Worm (Caenorhabditis elegans) whole organism, L4 larva: ENCODE measurements around the gene arid-1.

ENCODE experiments used
- Y48G9A.11 ChIP-seq: fragments of 200-800 bp; sonication (Bioruptor generic); IDR thresholded peaks from 2 replicates; pipeline ENCODE4 v1.3.6; 2022; ENCODE audit warnings: missing genetic modification reagents, missing genetic modification characterization, missing compliant biosample characterization
- Y5F2A.4 ChIP-seq: fragments of 200-800 bp; sonication (Bioruptor generic); optimal IDR thresholded peaks from 2 replicates; lab custom pipeline; 2018; ENCODE audit warnings: mild to moderate bottlenecking, missing genetic modification characterization, missing compliant biosample characterization
- Y75B8A.6 ChIP-seq: fragments of 200-800 bp; sonication (Bioruptor generic); IDR thresholded peaks from 2 replicates; pipeline ENCODE4 v1.3.6; 2022; ENCODE audit warnings: missing genetic modification reagents, missing genetic modification characterization, missing compliant biosample characterization
- aha-1 ChIP-seq: fragments of 150-350 bp; peaks from one replicate; lab custom pipeline; 2014; ENCODE audit warnings: missing biosample characterization, missing genetic modification characterization
- aly-2 ChIP-seq: sonication (generic microtip); optimal IDR thresholded peaks from 2 replicates; lab custom pipeline; 2018; ENCODE audit warnings: missing biosample characterization, missing genetic modification characterization
- arid-1 ChIP-seq: fragments of 200-800 bp; sonication (Bioruptor generic); conservative IDR thresholded peaks from 2 replicates; pipeline ENCODE4 v1.3.6; 2022; ENCODE audit warnings: missing genetic modification reagents, missing genetic modification characterization, missing compliant biosample characterization
- ceh-28 ChIP-seq: fragments of 150-350 bp; optimal IDR thresholded peaks from 2 replicates; lab custom pipeline; 2014; ENCODE audit warnings: missing biosample characterization, missing genetic modification reagents, missing genetic modification characterization
- ceh-32 ChIP-seq: sonication (generic microtip); optimal IDR thresholded peaks from 2 replicates; lab custom pipeline; 2016; ENCODE audit warnings: mild to moderate bottlenecking, missing genetic modification characterization, missing compliant biosample characterization; ENCODE audit not compliant: poor library complexity
- ceh-82 ChIP-seq: sonication (generic microtip); optimal IDR thresholded peaks from 2 replicates; lab custom pipeline; 2017; ENCODE audit warnings: missing biosample characterization, missing genetic modification characterization
- dmd-6 ChIP-seq: fragments of 200-800 bp; sonication (Bioruptor generic); IDR thresholded peaks from 2 replicates; pipeline ENCODE4 v1.3.6; 2022; ENCODE audit warnings: missing genetic modification reagents, missing genetic modification characterization, missing compliant biosample characterization
- dmd-9 ChIP-seq: fragments of 200-800 bp; sonication (Bioruptor generic); IDR thresholded peaks from 2 replicates; pipeline ENCODE4 v1.3.6; 2022; ENCODE audit warnings: missing genetic modification reagents, missing genetic modification characterization, missing compliant biosample characterization
- dve-1 ChIP-seq: sonication (generic microtip); optimal IDR thresholded peaks from 2 replicates; lab custom pipeline; 2017; ENCODE audit warnings: antibody characterized with exemption, mild to moderate bottlenecking, missing genetic modification characterization, missing compliant biosample characterization; ENCODE audit not compliant: insufficient read depth
- hlh-11 ChIP-seq: fragments of 200-800 bp; sonication (Bioruptor generic); optimal IDR thresholded peaks from 2 replicates; lab custom pipeline; 2018; ENCODE audit warnings: mild to moderate bottlenecking, missing genetic modification characterization, missing compliant biosample characterization
- lin-13 ChIP-seq: fragments of 150-350 bp; optimal IDR thresholded peaks from 2 replicates; lab custom pipeline; 2014; ENCODE audit warnings: missing biosample characterization, missing genetic modification reagents, missing genetic modification characterization
- lin-15B ChIP-seq: fragments of 150-350 bp; sonication (generic microtip); optimal IDR thresholded peaks from 3 replicates; lab custom pipeline; 2014; ENCODE audit warnings: missing biosample characterization, missing genetic modification characterization
- lir-3 ChIP-seq: sonication (generic microtip); optimal IDR thresholded peaks from 2 replicates; lab custom pipeline; 2016; ENCODE audit warnings: mild to moderate bottlenecking, missing genetic modification characterization, missing compliant biosample characterization
- madf-5 ChIP-seq, 2 experiments: fragments of 200-800 bp; sonication (Bioruptor generic); IDR thresholded peaks; 2 replicates each; pipeline ENCODE4 v1.3.6; 2022; ENCODE audit warnings: missing compliant biosample characterization in 2 of 2, missing genetic modification characterization in 2 of 2
- mxl-3 ChIP-seq: fragments of 200-800 bp; sonication (Bioruptor generic); optimal IDR thresholded peaks from 2 replicates; lab custom pipeline; 2018; ENCODE audit warnings: mild to moderate bottlenecking, missing genetic modification characterization, missing compliant biosample characterization
- nhr-10 ChIP-seq: fragments of 150-350 bp; optimal IDR thresholded peaks from 2 replicates; lab custom pipeline; 2014; ENCODE audit warnings: missing biosample characterization, missing genetic modification characterization
- nhr-102 ChIP-seq: sonication (generic microtip); optimal IDR thresholded peaks from 2 replicates; lab custom pipeline; 2016; ENCODE audit warnings: mild to moderate bottlenecking, missing genetic modification characterization, moderate library complexity, missing compliant biosample characterization
- nhr-11 ChIP-seq: fragments of 150-350 bp; optimal IDR thresholded peaks from 2 replicates; lab custom pipeline; 2014; ENCODE audit warnings: missing biosample characterization, missing genetic modification characterization
- nhr-111 ChIP-seq: fragments of 200-800 bp; sonication (Bioruptor generic); optimal IDR thresholded peaks from 2 replicates; lab custom pipeline; 2018; ENCODE audit warnings: mild to moderate bottlenecking, missing genetic modification characterization, missing compliant biosample characterization
- nhr-77 ChIP-seq: fragments of 150-350 bp; optimal IDR thresholded peaks from 2 replicates; lab custom pipeline; 2014; ENCODE audit warnings: missing biosample characterization, missing genetic modification characterization
- pqm-1 ChIP-seq: sonication (generic microtip); optimal IDR thresholded peaks from 2 replicates; lab custom pipeline; 2017; ENCODE audit warnings: missing biosample characterization, missing genetic modification characterization
- saeg-2 ChIP-seq: fragments of 200-800 bp; sonication (Bioruptor generic); IDR thresholded peaks from 2 replicates; pipeline ENCODE4 v1.3.6; 2022; ENCODE audit warnings: missing genetic modification reagents, missing genetic modification characterization, missing compliant biosample characterization
- set-16 ChIP-seq: fragments of 200-800 bp; sonication (Bioruptor generic); IDR thresholded peaks from 2 replicates; pipeline ENCODE4 v1.3.6; 2022; ENCODE audit warnings: missing genetic modification reagents, missing genetic modification characterization, missing compliant biosample characterization
- snpc-1.2 ChIP-seq: fragments of 200-800 bp; sonication (Bioruptor generic); IDR thresholded peaks from 2 replicates; pipeline ENCODE4 v1.3.6; 2022; ENCODE audit warnings: missing genetic modification reagents, missing genetic modification characterization, missing compliant biosample characterization
- spr-1 ChIP-seq: sonication (generic microtip); optimal IDR thresholded peaks from 2 replicates; lab custom pipeline; 2016; ENCODE audit warnings: mild to moderate bottlenecking, missing genetic modification characterization, missing compliant biosample characterization
- unc-130 ChIP-seq: sonication (generic microtip); optimal IDR thresholded peaks from 2 replicates; lab custom pipeline; 2016; ENCODE audit warnings: missing genetic modification reagents, missing genetic modification characterization, missing compliant biosample characterization
- zfp-2 ChIP-seq: sonication (generic microtip); optimal IDR thresholded peaks from 2 replicates; lab custom pipeline; 2016; ENCODE audit warnings: mild to moderate bottlenecking, missing genetic modification characterization, missing compliant biosample characterization
- zip-11 ChIP-seq: fragments of 200-800 bp; sonication (Bioruptor generic); IDR thresholded peaks from 2 replicates; pipeline ENCODE4 v1.3.6; 2022; ENCODE audit warnings: missing genetic modification characterization, missing compliant biosample characterization
- ztf-11 ChIP-seq: fragments of 150-350 bp; optimal IDR thresholded peaks from 2 replicates; lab custom pipeline; 2014; ENCODE audit warnings: missing biosample characterization, missing genetic modification characterization

arid-1 gene

DNA sequence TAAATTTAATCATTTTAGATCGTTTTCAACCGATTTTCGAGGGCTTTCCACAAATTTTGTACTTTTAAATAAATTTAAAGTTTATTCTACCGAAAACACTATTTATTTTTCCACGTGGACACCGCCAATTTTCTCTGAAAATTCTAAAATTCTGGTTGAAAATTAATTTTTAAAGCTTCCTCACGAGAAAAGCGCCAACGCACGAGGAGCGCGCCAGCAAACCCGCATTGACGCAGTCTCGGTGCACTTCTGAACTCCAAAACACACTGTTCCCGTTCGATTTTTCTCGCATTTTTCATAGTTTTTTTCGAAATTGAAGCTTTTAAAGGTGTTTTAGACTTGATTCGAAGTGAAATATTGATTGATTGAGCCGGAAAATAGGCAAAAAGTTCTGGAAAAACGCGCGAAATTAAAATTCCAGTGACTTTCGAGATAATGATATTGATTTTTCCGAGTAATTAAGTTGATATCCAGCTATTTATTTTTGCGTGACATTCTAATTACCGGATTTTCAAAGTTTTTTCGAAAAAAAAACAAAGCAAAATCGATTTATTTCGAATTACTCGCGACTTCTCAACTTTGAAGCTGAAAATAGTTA lies 9.0 kb upstream of the arid-1 start, which contains the start of gene cul-3 (continued):
- TF ChIP-seq unc-130 (GFP tag; lab: Kevin White, UChicago) (no peak), snpc-1.2 (GFP tag; lab: Robert Waterston, UW) (no peak), aly-2 (tag; lab: Kevin White, UChicago) (no peak), pqm-1 (tag; lab: Kevin White, UChicago) (no peak), hlh-11 (no peak), ztf-11 (no peak), mxl-3 (GFP tag; lab: Kevin White, UChicago) (no peak), dve-1 (peak; percentile 62), madf-5 (GFP tag; IDR thresholded peaks at IDR 0.05; lab: Robert Waterston, UW) (no peak), saeg-2 (GFP tag; lab: Robert Waterston, UW) (no peak), lin-15B (tag; lab: Kevin White, UChicago) (no peak), nhr-102 (tag; lab: Kevin White, UChicago) (peak; percentile 32), nhr-111 (GFP tag; lab: Kevin White, UChicago) (no peak), zfp-2 (tag; lab: Kevin White, UChicago) (no peak)

ce11 chrV:185124-185523 lies 843 bp upstream of the arid-1 start:
- TF ChIP-seq Y5F2A.4 (GFP tag; lab: Kevin White, UChicago) (no peak), zip-11 (GFP tag; lab: Robert Waterston, UW) (no peak), nhr-111 (GFP tag; lab: Kevin White, UChicago) (no peak), nhr-77 (tag; lab: Kevin White, UChicago) (no peak), lir-3 (tag; lab: Kevin White, UChicago) (no peak), lin-13 (GFP tag; lab: Kevin White, UChicago) (no peak), aha-1 (tag; lab: Kevin White, UChicago) (no peak), spr-1 (tag; lab: Kevin White, UChicago) (no peak), ceh-32 (tag; lab: Kevin White, UChicago) (no peak), nhr-11 (tag; lab: Kevin White, UChicago) (no peak), Y75B8A.6 (GFP tag; lab: Robert Waterston, UW) (no peak), Y48G9A.11 (GFP tag; lab: Robert Waterston, UW) (no peak), ztf-11 (no peak), ceh-82 (tag; lab: Kevin White, UChicago) (no peak), dmd-6 (no peak), saeg-2 (GFP tag; lab: Robert Waterston, UW) (no peak), ceh-28 (no peak), arid-1 (no peak)

DNA sequence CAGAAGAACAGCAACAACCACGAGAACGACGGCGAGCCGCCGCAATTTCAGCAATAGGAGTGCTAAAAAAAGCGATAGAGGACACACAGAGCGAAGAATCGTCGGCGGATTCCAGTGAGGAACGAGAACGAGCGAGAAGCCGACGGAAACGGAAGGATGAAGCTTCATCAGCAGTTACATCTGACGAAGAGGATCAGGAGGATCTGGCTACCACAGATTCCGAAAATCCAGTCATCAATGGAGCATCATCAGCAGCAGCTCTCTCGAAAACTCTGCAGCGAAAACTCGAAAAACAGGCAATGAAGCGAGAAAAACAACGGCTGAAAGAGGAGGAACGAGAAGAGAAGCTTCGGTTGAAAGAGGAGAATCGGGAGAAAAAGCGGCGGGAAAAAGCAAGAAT lies 3.5 kb downstream of the arid-1 start:
- TF ChIP-seq dmd-9 (GFP tag; lab: Robert Waterston, UW) (no peak), set-16 (peak; percentile 19; the same call in 1 of the 2 replicates)

- TF ChIP-seq set-16 = peak; percentile 75
- TF ChIP-seq unc-130 (GFP tag; lab: Kevin White, UChicago) = no peak
These were observed 8.8 kb downstream of the arid-1 start for ce11 chrV:194760-195159.

- TF ChIP-seq aha-1 (tag; lab: Kevin White, UChicago) (peak; percentile 15), nhr-10 (tag; lab: Kevin White, UChicago) (no peak)
These were observed 15.3 kb downstream of the arid-1 start, which contains the start of gene trpp-1 for ce11 chrV:201300-201699. TSS of gene trpp-1 (plus strand) at chrV:201600.
